Worm (Caenorhabditis elegans) whole organism, L1 larva: ENCODE data around the gene ptpn-22.

ENCODE experiments used
- ceh-82 ChIP-seq, 3 experiments: fragments of 150-350 bp in 1 of 3; sonication (generic microtip) in 2 of 3; optimal IDR thresholded peaks; 2 replicates each; lab custom pipeline; 2014 to 2017; ENCODE audit warnings: missing biosample characterization in 3 of 3, missing genetic modification characterization in 3 of 3
- dpl-1 ChIP-seq, 3 experiments: fragments of 150-350 bp in 2 of 3; sonication (generic microtip) in 1 of 3; optimal IDR thresholded peaks; 2 replicates each; lab custom pipeline; 2014 to 2017; ENCODE audit warnings: missing biosample characterization in 3 of 3, missing genetic modification characterization in 3 of 3, missing genetic modification reagents in 3 of 3
- elt-3 ChIP-seq, 6 experiments: fragments of 150-350 bp in 1 of 6; sonication (generic microtip); optimal IDR thresholded peaks; 2 replicates each; lab custom pipeline; 2017 to 2018; ENCODE audit warnings: missing biosample characterization in 6 of 6, missing genetic modification characterization in 6 of 6, inconsistent platforms in 1 of 6
- hlh-4 ChIP-seq: sonication (generic microtip); optimal IDR thresholded peaks from 2 replicates; lab custom pipeline; 2016; ENCODE audit warnings: mild to moderate bottlenecking, missing genetic modification characterization, missing compliant biosample characterization
- irx-1 ChIP-seq: sonication (generic microtip); optimal IDR thresholded peaks from 2 replicates; lab custom pipeline; 2016; ENCODE audit warnings: missing genetic modification characterization, missing compliant biosample characterization
- lin-15B ChIP-seq: fragments of 150-350 bp; sonication (generic microtip); optimal IDR thresholded peaks from 3 replicates; lab custom pipeline; 2014; ENCODE audit warnings: missing biosample characterization, missing genetic modification characterization
- lsy-2 ChIP-seq, 2 experiments: fragments of 150-350 bp; optimal IDR thresholded peaks; 2 replicates each; lab custom pipeline; 2014; ENCODE audit warnings: missing biosample characterization in 2 of 2, missing genetic modification characterization in 2 of 2
- mab-9 ChIP-seq: fragments of 200-800 bp; sonication (Bioruptor generic); IDR thresholded peaks from 2 replicates; pipeline ENCODE4 v1.3.6; 2022; ENCODE audit warnings: missing genetic modification reagents, missing genetic modification characterization, missing compliant biosample characterization
- nhr-20 ChIP-seq: sonication (generic microtip); optimal IDR thresholded peaks from 2 replicates; lab custom pipeline; 2016; ENCODE audit warnings: mild to moderate bottlenecking, missing genetic modification characterization, missing compliant biosample characterization
- nhr-77 ChIP-seq: fragments of 150-350 bp; optimal IDR thresholded peaks from 2 replicates; lab custom pipeline; 2014; ENCODE audit warnings: missing biosample characterization, missing genetic modification characterization
- snpc-4 ChIP-seq: fragments of 150-350 bp; optimal IDR thresholded peaks from 2 replicates; lab custom pipeline; 2014; ENCODE audit warnings: missing biosample characterization, missing genetic modification characterization
- swsn-7 ChIP-seq: sonication (generic microtip); optimal IDR thresholded peaks from 2 replicates; lab custom pipeline; 2016; ENCODE audit warnings: missing genetic modification characterization, missing compliant biosample characterization

ce11 chrIV:1709695-1710315 is 30.3 kb downstream of the ptpn-22 start, which contains the start of the genes pbs-1 and K08D12.3:
- TF ChIP-seq mab-9 (GFP tag; lab: Robert Waterston, UW), result 0 out of 2 replicates have a peak, but pooled peaks have one; percentile 8
- TF ChIP-seq ceh-82 (tag; optimal IDR thresholded peaks at IDR 0.05; lab: Kevin White, UChicago), result peak; percentile 74 to 84 (median 77)
- TF ChIP-seq nhr-20 (tag; lab: Kevin White, UChicago), result peak; percentile 81
- peak; percentile 84 for TF ChIP-seq swsn-7 (tag; lab: Kevin White, UChicago)
- TF ChIP-seq dpl-1 (GFP tag; optimal IDR thresholded peaks at IDR 0.05; lab: Kevin White, UChicago), result peak; percentile 89 to 93 (median 92)
- peak; percentile 42 for TF ChIP-seq irx-1 (tag; lab: Kevin White, UChicago)
- TF ChIP-seq nhr-77 (tag; lab: Kevin White, UChicago), result peak; percentile 58
- TF ChIP-seq lsy-2 (tag; optimal IDR thresholded peaks at IDR 0.05; lab: Kevin White, UChicago), result peak; percentile 88 to 94
- TF ChIP-seq lin-15B, result peak; percentile 78
- peak; percentile 52 for TF ChIP-seq snpc-4 (tag; lab: Kevin White, UChicago)
- no peak for TF ChIP-seq hlh-4
- TF ChIP-seq elt-3 (tag; optimal IDR thresholded peaks at IDR 0.05; lab: Kevin White, UChicago), result peak in 4 of 6 experiments; percentile 39 to 81 (median 48)
